Worm (Caenorhabditis elegans) whole organism, midembryonic: ENCODE results near the gene dis-3.

Source experiments
- T22C8.4 ChIP-seq: fragments of 200-800 bp; sonication (Bioruptor generic); IDR thresholded peaks from 2 replicates; pipeline ENCODE4 v1.3.6; 2022; ENCODE audit warnings: missing genetic modification characterization, missing compliant biosample characterization
- cog-1 ChIP-seq: sonication (generic microtip); optimal IDR thresholded peaks from 2 replicates; lab custom pipeline; 2016; ENCODE audit warnings: missing genetic modification characterization, missing compliant biosample characterization
- flt-1 ChIP-seq: fragments of 200-800 bp; sonication (Bioruptor generic); IDR thresholded peaks from 2 replicates; pipeline ENCODE4 v1.3.6; 2022; ENCODE audit warnings: missing genetic modification characterization, missing compliant biosample characterization
- klf-2 ChIP-seq: fragments of 200-800 bp; sonication (Bioruptor generic); conservative IDR thresholded peaks from 2 replicates; pipeline ENCODE4 v1.3.6; 2022; ENCODE audit warnings: missing genetic modification reagents, missing genetic modification characterization, missing compliant biosample characterization
- med-1 ChIP-seq: sonication (generic microtip); optimal IDR thresholded peaks from 2 replicates; lab custom pipeline; 2017; ENCODE audit warnings: missing genetic modification characterization, mild to moderate bottlenecking, missing compliant biosample characterization, antibody characterized with exemption, missing genetic modification reagents; ENCODE audit not compliant: insufficient read depth
- ref-1 ChIP-seq: fragments of 200-800 bp; sonication (Bioruptor generic); conservative IDR thresholded peaks from 2 replicates; pipeline ENCODE4 v1.3.6; 2022; ENCODE audit warnings: missing genetic modification reagents, missing genetic modification characterization, missing compliant biosample characterization
- tab-1 ChIP-seq: fragments of 200-800 bp; sonication (Bioruptor generic); IDR thresholded peaks from 2 replicates; pipeline ENCODE4 v1.3.6; 2022; ENCODE audit warnings: missing genetic modification characterization, missing compliant biosample characterization
- ztf-23 ChIP-seq: fragments of 200-800 bp; sonication (Bioruptor generic); IDR thresholded peaks from 2 replicates; pipeline ENCODE4 v1.3.6; 2022; ENCODE audit warnings: missing genetic modification reagents, missing genetic modification characterization, missing compliant biosample characterization
- ztf-29 ChIP-seq: fragments of 200-800 bp; sonication (Bioruptor generic); IDR thresholded peaks from 2 replicates; pipeline ENCODE4 v1.3.6; 2022; ENCODE audit warnings: missing genetic modification reagents, missing genetic modification characterization, missing compliant biosample characterization

Gene dis-3

ce11 chrIV:10144487-10144886 is 47.5 kb downstream of the dis-3 start:
- TF ChIP-seq ref-1 (no peak), ztf-29 (no peak), tab-1 (GFP tag; lab: Robert Waterston, UW) (no peak), med-1 (no peak), klf-2 (GFP tag; lab: Robert Waterston, UW) (no peak)

DNA sequence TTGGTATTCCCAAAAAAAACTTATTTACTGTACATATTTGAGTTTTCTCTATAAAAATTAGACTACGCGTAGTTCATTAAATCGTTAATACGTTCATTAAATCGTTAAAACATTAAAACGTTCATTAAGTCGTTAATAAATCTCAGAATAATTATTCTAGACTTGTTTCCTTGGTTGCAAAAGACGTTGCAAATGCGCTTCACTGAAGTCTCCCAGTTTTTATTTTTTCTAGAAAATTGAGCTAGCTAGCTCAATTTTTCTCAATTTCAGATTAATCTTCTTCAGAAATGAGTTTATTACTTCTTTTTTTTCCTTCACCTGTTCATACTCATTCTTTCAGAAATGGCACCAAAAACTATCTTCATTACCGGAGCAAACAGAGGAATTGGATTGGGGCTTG is 47.9 kb downstream of the dis-3 start:
- TF ChIP-seq med-1 (no peak), cog-1 (tag; lab: Kevin White, UChicago) (no peak), T22C8.4 (no peak), ztf-29 (no peak), flt-1 (GFP tag; lab: Robert Waterston, UW) (no peak), tab-1 (GFP tag; lab: Robert Waterston, UW) (no peak), ref-1 (no peak), ztf-23 (no peak), klf-2 (GFP tag; lab: Robert Waterston, UW) (no peak)

DNA sequence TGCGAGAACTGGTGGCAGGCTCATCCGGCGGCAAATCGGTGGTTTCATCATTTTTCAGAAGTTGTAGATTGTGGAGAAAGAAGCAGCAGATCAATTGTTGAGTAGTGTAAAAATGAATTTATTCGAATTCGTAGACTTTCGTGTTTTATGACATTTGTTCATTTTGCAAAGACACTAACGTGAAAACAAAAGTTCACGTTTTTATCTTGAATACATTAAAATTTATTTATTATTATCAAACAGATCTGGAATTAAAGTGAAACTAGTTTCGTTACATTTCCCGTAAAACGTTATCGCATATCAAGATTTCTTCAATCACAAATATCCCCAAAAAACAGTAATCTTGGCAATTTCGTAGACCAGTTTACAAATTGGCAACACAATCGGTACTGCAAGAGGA is 49.9 kb downstream of the dis-3 start, which contains the start of gene T14G10.8:
Gene T14G10.8, minus strand, starts transcription at position 101 of the 400 bp plus-strand sequence.
- TF ChIP-seq tab-1 (GFP tag; lab: Robert Waterston, UW) (no peak), ref-1 (no peak), T22C8.4 (no peak), cog-1 (tag; lab: Kevin White, UChicago) (no peak)

DNA sequence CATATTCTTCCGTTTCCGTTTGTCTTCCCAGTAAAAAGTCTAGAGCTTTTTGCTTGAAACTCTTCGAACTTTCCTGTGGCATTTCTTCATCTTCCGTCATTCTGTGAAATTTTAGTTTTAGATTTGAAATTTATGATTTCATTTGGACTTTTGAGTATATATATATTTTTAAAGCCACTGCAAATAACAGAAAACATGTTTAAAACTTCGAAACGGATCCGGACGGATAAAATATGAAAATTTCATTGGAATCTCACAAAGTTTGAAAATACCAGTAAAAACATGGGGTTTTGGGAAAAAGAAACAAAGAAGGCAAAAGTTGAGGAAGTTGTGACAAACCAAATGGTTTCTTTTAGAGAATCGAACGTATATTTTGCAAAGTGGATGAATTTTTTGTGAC is 51.9 kb downstream of the dis-3 start, which contains the start of gene pigs-1:
Gene pigs-1, minus strand, starts transcription at position 101 of the 400 bp plus-strand sequence.
- TF ChIP-seq T22C8.4 (no peak), flt-1 (GFP tag; lab: Robert Waterston, UW) (no peak), ref-1 (no peak), tab-1 (GFP tag; lab: Robert Waterston, UW) (no peak), klf-2 (GFP tag; lab: Robert Waterston, UW) (no peak), cog-1 (tag; lab: Kevin White, UChicago) (no peak), ztf-23 (no peak), med-1 (no peak), ztf-29 (no peak)

DNA sequence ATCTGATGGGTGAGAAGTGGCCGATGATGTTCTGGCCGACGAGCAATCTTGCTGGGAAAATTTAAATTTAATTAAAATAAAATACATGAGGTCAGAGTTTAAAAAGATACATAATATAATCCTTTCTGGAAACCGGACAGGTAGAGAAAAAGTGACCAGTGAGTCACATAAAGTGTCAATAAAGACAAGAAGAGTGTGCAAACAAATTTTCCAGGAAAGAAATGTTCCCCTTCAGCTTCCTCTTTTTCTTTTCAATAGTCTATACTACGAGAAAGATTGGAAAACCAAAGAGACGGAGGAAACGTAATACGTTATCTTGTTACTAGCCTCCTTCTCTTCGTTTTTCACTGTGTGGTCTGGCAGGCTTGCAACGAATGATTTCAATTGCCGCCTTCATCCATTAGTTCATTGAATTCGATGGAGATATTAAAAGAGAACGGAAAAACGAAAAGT is 53.6 kb downstream of the dis-3 start, which contains the start of gene tsp-12:
Gene tsp-12, minus strand, starts transcription at position 51 of the 453 bp plus-strand sequence.
- TF ChIP-seq cog-1 (tag; lab: Kevin White, UChicago) (no peak), klf-2 (GFP tag; lab: Robert Waterston, UW) (no peak), tab-1 (GFP tag; lab: Robert Waterston, UW) (no peak), T22C8.4 (no peak), ztf-23 (no peak), ref-1 (no peak), flt-1 (GFP tag; lab: Robert Waterston, UW) (no peak), ztf-29 (no peak), med-1 (no peak)

DNA sequence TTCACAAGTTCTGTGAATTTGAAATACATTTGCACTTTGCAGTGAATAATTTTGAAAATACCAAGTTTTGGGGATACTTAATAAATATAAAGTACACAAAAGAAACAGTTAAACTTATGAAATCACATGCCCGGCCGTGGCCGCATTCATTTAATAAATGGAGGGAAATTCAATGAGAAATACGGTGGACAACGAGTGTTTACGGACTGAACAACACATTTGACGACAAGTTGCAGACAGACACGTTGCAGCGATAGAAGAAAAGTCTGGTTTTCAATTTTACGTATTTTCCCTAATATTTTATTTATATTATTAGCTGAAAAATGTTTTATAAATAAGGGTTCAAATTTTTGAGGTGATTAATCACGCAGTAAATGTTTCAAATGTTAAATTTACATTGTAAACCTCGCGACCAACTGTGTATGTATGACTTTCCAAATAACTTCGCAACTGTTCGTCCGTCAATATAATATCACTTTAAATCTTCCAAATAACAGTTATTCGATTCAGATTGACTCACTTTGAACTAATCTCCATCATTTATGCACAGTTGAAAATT is 54.5 kb downstream of the dis-3 start, which contains the start of gene copg-1:
Gene copg-1, plus strand, starts transcription at position 509 of the 559 bp plus-strand sequence.
- no peak for TF ChIP-seq med-1
- TF ChIP-seq klf-2 (GFP tag; lab: Robert Waterston, UW) = no peak
- no peak for TF ChIP-seq cog-1 (tag; lab: Kevin White, UChicago)
- no peak for TF ChIP-seq flt-1 (GFP tag; lab: Robert Waterston, UW)
- no peak for TF ChIP-seq T22C8.4
- no peak for TF ChIP-seq tab-1 (GFP tag; lab: Robert Waterston, UW)
- TF ChIP-seq ztf-23 = no peak
- TF ChIP-seq ztf-29 = no peak
- no peak for TF ChIP-seq ref-1

DNA sequence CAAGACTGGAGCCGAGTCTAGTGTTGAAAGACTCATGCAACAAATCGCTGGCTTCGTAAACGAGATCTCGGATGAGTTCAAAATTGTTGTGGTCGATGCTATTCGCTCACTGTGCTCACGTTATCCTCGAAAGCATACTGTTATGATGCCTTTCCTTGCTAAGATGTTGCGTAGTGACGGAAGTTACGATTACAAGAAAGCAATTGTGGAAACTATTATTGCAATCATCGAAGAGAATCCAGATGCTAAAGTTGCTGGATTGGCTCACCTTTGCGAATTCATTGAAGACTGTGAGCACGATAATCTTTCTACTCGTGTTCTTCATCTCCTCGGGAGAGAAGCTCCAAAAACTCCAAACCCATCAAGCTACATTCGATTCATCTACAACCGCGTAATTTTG is 56.5 kb downstream of the dis-3 start:
- TF ChIP-seq flt-1 (GFP tag; lab: Robert Waterston, UW) = no peak
- no peak for TF ChIP-seq ztf-29

DNA sequence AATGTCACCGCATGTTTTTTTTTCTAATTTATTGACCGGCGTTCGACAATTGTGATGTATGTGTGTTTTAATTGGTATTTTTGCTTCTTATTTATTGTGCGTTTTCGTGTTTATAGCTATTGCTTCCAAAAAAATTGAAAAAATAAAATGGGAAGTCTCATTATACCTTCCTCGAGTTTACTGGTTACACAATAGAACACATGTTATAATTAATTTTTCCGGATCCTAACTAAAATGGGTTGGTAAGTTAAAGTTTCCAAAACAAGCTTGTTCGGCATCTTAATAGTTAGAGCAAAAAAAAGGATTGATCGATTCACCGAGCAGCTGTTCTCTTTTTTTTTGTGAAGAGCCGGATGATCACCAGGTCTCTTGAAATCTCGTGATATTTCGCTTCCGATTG is 58.5 kb downstream of the dis-3 start, which contains the start of gene ttr-54:
Gene ttr-54, plus strand, starts transcription at position 301 of the 400 bp plus-strand sequence.
- TF ChIP-seq ztf-23 = no peak
- no peak for TF ChIP-seq flt-1 (GFP tag; lab: Robert Waterston, UW)
- TF ChIP-seq tab-1 (GFP tag; lab: Robert Waterston, UW) = no peak
- no peak for TF ChIP-seq klf-2 (GFP tag; lab: Robert Waterston, UW)
